Fruit fly (Drosophila melanogaster) whole organism, embryonic: ENCODE measurements around the gene vih.

Experiments used
- Bdp1 ChIP-seq: fragments of 200-800 bp; sonication (Bioruptor generic); optimal IDR thresholded peaks from 3 replicates; lab custom pipeline; 2016; ENCODE audit warnings: missing biosample characterization, missing genetic modification characterization
- CG10543 ChIP-seq: fragments of 200-800 bp; sonication (Bioruptor generic); optimal IDR thresholded peaks from 3 replicates; lab custom pipeline; 2017; ENCODE audit warnings: missing biosample characterization, mild to moderate bottlenecking, missing genetic modification characterization, moderate library complexity
- CG11504 ChIP-seq: fragments of 200-800 bp; sonication (Bioruptor generic); optimal IDR thresholded peaks from 3 replicates; lab custom pipeline; 2019; ENCODE audit warnings: missing biosample characterization, mild to moderate bottlenecking, missing genetic modification characterization, moderate library complexity
- CG12071 ChIP-seq: fragments of 200-800 bp; sonication (Bioruptor generic); optimal IDR thresholded peaks from 3 replicates; lab custom pipeline; 2018; ENCODE audit warnings: missing biosample characterization, mild to moderate bottlenecking, missing genetic modification characterization
- CG12104 ChIP-seq: fragments of 200-800 bp; sonication (Bioruptor generic); optimal IDR thresholded peaks from 3 replicates; lab custom pipeline; 2016; ENCODE audit warnings: missing biosample characterization, missing genetic modification characterization
- CG13123 ChIP-seq: fragments of 200-800 bp; sonication (Bioruptor generic); optimal IDR thresholded peaks from 2 replicates; lab custom pipeline; 2016; ENCODE audit warnings: missing biosample characterization, missing genetic modification characterization
- CG13624 ChIP-seq: fragments of 200-800 bp; sonication (Bioruptor generic); optimal IDR thresholded peaks from 2 replicates; lab custom pipeline; 2016; ENCODE audit warnings: missing biosample characterization, missing genetic modification characterization
- CG14710 ChIP-seq: fragments of 200-800 bp; sonication (Bioruptor generic); optimal IDR thresholded peaks from 3 replicates; lab custom pipeline; 2019; ENCODE audit warnings: missing biosample characterization, mild to moderate bottlenecking, missing genetic modification characterization, moderate library complexity
- CG1602 ChIP-seq: fragments of 200-800 bp; sonication (Bioruptor generic); optimal IDR thresholded peaks from 3 replicates; lab custom pipeline; 2016; ENCODE audit warnings: missing biosample characterization, missing genetic modification characterization
- CG16813 ChIP-seq: fragments of 200-800 bp; sonication (Bioruptor generic); IDR thresholded peaks from 3 replicates; pipeline ENCODE4 v1.3.6; 2022; ENCODE audit warnings: missing biosample characterization, missing genetic modification characterization; ENCODE audit not compliant: partially characterized antibody
- CG17359 ChIP-seq: fragments of 200-800 bp; sonication (Bioruptor generic); optimal IDR thresholded peaks from 3 replicates; lab custom pipeline; 2018; ENCODE audit warnings: missing biosample characterization, mild to moderate bottlenecking, missing genetic modification characterization, moderate library complexity
- CG18476 ChIP-seq: fragments of 200-800 bp; sonication (Bioruptor generic); optimal IDR thresholded peaks from 2 replicates; lab custom pipeline; 2016; ENCODE audit warnings: missing biosample characterization, mild to moderate bottlenecking, missing genetic modification characterization
- CG2712 ChIP-seq: fragments of 200-800 bp; optimal IDR thresholded peaks from 3 replicates; lab custom pipeline; 2019; ENCODE audit warnings: missing biosample characterization, mild to moderate bottlenecking, missing genetic modification characterization, moderate library complexity
- CG31441 ChIP-seq: fragments of 200-800 bp; sonication (Bioruptor generic); IDR thresholded peaks from 2 replicates; pipeline ENCODE4 v1.3.6; 2022; ENCODE audit warnings: missing biosample characterization, missing genetic modification characterization
- CG32772 ChIP-seq: fragments of 200-800 bp; sonication (Bioruptor generic); IDR thresholded peaks from 2 replicates; pipeline ENCODE4 v1.3.6; 2022; ENCODE audit warnings: missing biosample characterization, missing genetic modification characterization
- CG42726 ChIP-seq: fragments of 200-800 bp; sonication (Bioruptor generic); IDR thresholded peaks from 2 replicates; pipeline ENCODE4 v1.3.6; 2022; ENCODE audit warnings: missing biosample characterization, missing genetic modification characterization; ENCODE audit not compliant: partially characterized antibody
- CG4328 ChIP-seq: fragments of 200-800 bp; sonication (Bioruptor generic); optimal IDR thresholded peaks from 3 replicates; lab custom pipeline; 2017; ENCODE audit warnings: missing biosample characterization, missing genetic modification reagents, missing genetic modification characterization
- CG7271 ChIP-seq: fragments of 200-800 bp; sonication (Bioruptor generic); optimal IDR thresholded peaks from 2 replicates; lab custom pipeline; 2018; ENCODE audit warnings: missing biosample characterization, mild to moderate bottlenecking, missing genetic modification characterization, moderate library complexity
- CG8281 ChIP-seq: fragments of 200-800 bp; sonication (Bioruptor generic); optimal IDR thresholded peaks from 2 replicates; lab custom pipeline; 2018; ENCODE audit warnings: missing biosample characterization, mild to moderate bottlenecking, missing genetic modification characterization, moderate library complexity
- CG9609 ChIP-seq: fragments of 200-800 bp; sonication (Bioruptor generic); optimal IDR thresholded peaks from 3 replicates; lab custom pipeline; 2016; ENCODE audit warnings: missing biosample characterization, missing genetic modification characterization
- CG9727 ChIP-seq: fragments of 200-800 bp; sonication (Bioruptor generic); optimal IDR thresholded peaks from 3 replicates; lab custom pipeline; 2017; ENCODE audit warnings: missing biosample characterization, mild to moderate bottlenecking, missing genetic modification characterization
- Doc2 ChIP-seq: fragments of 200-800 bp; sonication (Bioruptor generic); IDR thresholded peaks from 2 replicates; pipeline ENCODE4 v1.3.6; 2022; ENCODE audit warnings: missing biosample characterization, missing genetic modification characterization
- E2f1 ChIP-seq: fragments of 200-800 bp; sonication (Bioruptor generic); IDR thresholded peaks from 2 replicates; pipeline ENCODE4 v1.3.6; 2022; ENCODE audit warnings: missing biosample characterization, missing genetic modification characterization
- E2f2 ChIP-seq: fragments of 200-800 bp; sonication (Bioruptor generic); IDR thresholded peaks from 2 replicates; pipeline ENCODE4 v1.3.6; 2022; ENCODE audit warnings: missing biosample characterization, missing genetic modification characterization
- Elba2 ChIP-seq: fragments of 200-800 bp; sonication (Bioruptor generic); optimal IDR thresholded peaks from 3 replicates; lab custom pipeline; 2016; ENCODE audit warnings: missing biosample characterization, missing genetic modification characterization
- Ets97D ChIP-seq: fragments of 200-800 bp; sonication (Bioruptor generic); optimal IDR thresholded peaks from 3 replicates; lab custom pipeline; 2016; ENCODE audit warnings: missing biosample characterization, missing genetic modification characterization
- GATAe ChIP-seq: fragments of 200-800 bp; sonication (Bioruptor generic); conservative IDR thresholded peaks from 2 replicates; pipeline ENCODE4 v1.3.6; 2022; ENCODE audit warnings: missing biosample characterization, missing genetic modification characterization
- HmgZ ChIP-seq: fragments of 200-800 bp; sonication (Bioruptor generic); optimal IDR thresholded peaks from 2 replicates; lab custom pipeline; 2018; ENCODE audit warnings: missing biosample characterization, mild to moderate bottlenecking, missing genetic modification characterization
- MESR4 ChIP-seq: fragments of 200-800 bp; sonication (Bioruptor generic); optimal IDR thresholded peaks from 2 replicates; lab custom pipeline; 2018; ENCODE audit warnings: missing biosample characterization, mild to moderate bottlenecking, missing genetic modification characterization, moderate library complexity
- Mad ChIP-seq: fragments of 200-800 bp; sonication (Bioruptor generic); optimal IDR thresholded peaks from 2 replicates; lab custom pipeline; 2016; ENCODE audit warnings: missing biosample characterization, missing genetic modification characterization
- Nf-YA ChIP-seq: fragments of 200-800 bp; sonication (Bioruptor generic); IDR thresholded peaks from 2 replicates; pipeline ENCODE4 v1.3.6; 2022; ENCODE audit warnings: missing biosample characterization, missing genetic modification characterization
- Nf-YB ChIP-seq: fragments of 200-800 bp; sonication (Bioruptor generic); optimal IDR thresholded peaks from 3 replicates; lab custom pipeline; 2019; ENCODE audit warnings: missing biosample characterization, mild to moderate bottlenecking, missing genetic modification characterization, moderate library complexity
- Six4 ChIP-seq: fragments of 200-800 bp; sonication (Bioruptor generic); optimal IDR thresholded peaks from 2 replicates; lab custom pipeline; 2016; ENCODE audit warnings: missing biosample characterization, missing genetic modification characterization
- Sry-δ ChIP-seq: fragments of 200-800 bp; sonication (Bioruptor generic); optimal IDR thresholded peaks from 2 replicates; lab custom pipeline; 2016; ENCODE audit warnings: missing biosample characterization, missing genetic modification characterization
- Trl ChIP-seq, 3 experiments: fragments of >200 bp in 2 of 3; fragments of 200-800 bp in 1 of 3; sonication (Bioruptor generic) in 1 of 3; optimal IDR thresholded peaks; 2 replicates in 1 of 3; 3 replicates in 2 of 3; lab custom pipeline; 2016 to 2017; ENCODE audit warnings: missing biosample characterization in 1 of 3, missing genetic modification characterization in 1 of 3
- ap ChIP-seq: fragments of 200-800 bp; sonication (Bioruptor generic); IDR thresholded peaks from 2 replicates; pipeline ENCODE4 v1.3.6; 2022; ENCODE audit warnings: missing biosample characterization, missing genetic modification characterization
- danr ChIP-seq: fragments of 200-800 bp; sonication (Bioruptor generic); IDR thresholded peaks from 2 replicates; pipeline ENCODE4 v1.3.6; 2022; ENCODE audit warnings: missing biosample characterization, missing genetic modification characterization
- disco-r ChIP-seq: fragments of 200-800 bp; sonication (Bioruptor generic); optimal IDR thresholded peaks from 2 replicates; lab custom pipeline; 2016; ENCODE audit warnings: missing biosample characterization, missing genetic modification characterization
- esg ChIP-seq: fragments of 200-800 bp; sonication (Bioruptor generic); conservative IDR thresholded peaks from 2 replicates; pipeline ENCODE4 v1.3.6; 2022; ENCODE audit warnings: missing biosample characterization, missing genetic modification characterization
- fru ChIP-seq: fragments of >200 bp; optimal IDR thresholded peaks from 2 replicates; lab custom pipeline; 2017
- hb ChIP-seq: fragments of 200-800 bp; sonication (Bioruptor generic); IDR thresholded peaks from 3 replicates; pipeline ENCODE4 v1.3.6; 2022; ENCODE audit warnings: missing biosample characterization, missing genetic modification characterization; ENCODE audit not compliant: partially characterized antibody
- insv ChIP-seq, 2 experiments: fragments of 200-800 bp; sonication (Bioruptor generic); optimal IDR thresholded peaks; 3 replicates each; lab custom pipeline; 2016 to 2018; ENCODE audit warnings: missing biosample characterization in 2 of 2, missing genetic modification characterization in 2 of 2
- onecut ChIP-seq: fragments of 200-800 bp; sonication (Bioruptor generic); IDR thresholded peaks from 2 replicates; pipeline ENCODE4 v1.3.6; 2022; ENCODE audit warnings: missing biosample characterization, missing genetic modification characterization
- peb ChIP-seq: fragments of 200-800 bp; sonication (Bioruptor generic); IDR thresholded peaks from 2 replicates; pipeline ENCODE4 v1.3.6; 2022; ENCODE audit warnings: missing biosample characterization, missing genetic modification characterization
- row ChIP-seq: fragments of 200-800 bp; sonication (Bioruptor generic); IDR thresholded peaks from 3 replicates; pipeline ENCODE4 v1.3.6; 2022; ENCODE audit warnings: missing biosample characterization, missing genetic modification characterization
- shn ChIP-seq: fragments of 200-800 bp; sonication (Bioruptor generic); optimal IDR thresholded peaks from 3 replicates; lab custom pipeline; 2016; ENCODE audit warnings: missing biosample characterization, missing genetic modification characterization
- tap ChIP-seq: fragments of 200-800 bp; optimal IDR thresholded peaks from 3 replicates; lab custom pipeline; 2019; ENCODE audit warnings: missing biosample characterization, mild to moderate bottlenecking, missing genetic modification characterization, moderate library complexity
- tin ChIP-seq: fragments of 200-800 bp; sonication (Bioruptor generic); optimal IDR thresholded peaks from 3 replicates; lab custom pipeline; 2016; ENCODE audit warnings: missing biosample characterization, missing genetic modification characterization
- zen ChIP-seq: fragments of 200-800 bp; sonication (Bioruptor generic); optimal IDR thresholded peaks from 3 replicates; lab custom pipeline; 2018; ENCODE audit warnings: missing biosample characterization, mild to moderate bottlenecking, missing genetic modification characterization, moderate library complexity
- zen2 ChIP-seq: fragments of 200-800 bp; sonication (Bioruptor generic); IDR thresholded peaks from 3 replicates; pipeline ENCODE4 v1.3.6; 2022; ENCODE audit warnings: missing biosample characterization, missing genetic modification characterization; ENCODE audit not compliant: partially characterized antibody

Gene vih

DNA sequence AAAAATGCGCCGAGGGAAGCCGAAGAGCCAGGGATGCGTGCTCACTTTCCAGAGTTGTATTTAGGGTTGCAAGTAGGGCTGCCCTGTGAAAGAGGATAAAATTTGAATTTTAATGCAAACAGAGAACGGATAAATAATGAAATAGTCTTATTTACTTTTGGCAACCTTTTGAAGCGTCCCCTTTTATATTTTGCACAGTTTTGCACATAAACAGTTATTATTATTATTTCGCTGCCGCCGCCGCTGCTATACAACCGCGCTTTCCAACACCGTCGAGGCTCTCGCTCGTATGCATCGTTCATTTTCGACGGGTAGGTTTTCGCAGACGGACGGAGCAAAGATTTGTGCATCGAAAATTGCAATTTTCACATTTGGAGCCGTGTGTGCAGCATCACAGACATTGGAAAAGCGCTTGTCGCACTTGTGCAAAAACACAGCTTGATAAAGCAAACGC, 10.7 kb downstream of the vih start, which contains the start of the genes sti and tral (continued):
- TF ChIP-seq Nf-YB (GFP tag; lab: Kevin White, UChicago) (peak; percentile 58), row (peak; percentile 88), CG17359 (tag; lab: Kevin White, UChicago) (peak; percentile 86), CG12104 (peak; percentile 80), tin (GFP tag; lab: Kevin White, UChicago) (peak; percentile 95), CG42726 (GFP tag; lab: Robert Waterston, UW) (no peak; the same call in 1 of the 2 replicates), Doc2 (GFP tag; lab: Robert Waterston, UW) (no peak; the same call in 1 of the 2 replicates), insv (GFP tag; optimal IDR thresholded peaks at IDR 0.05; lab: Kevin White, UChicago) (peak in 1 of 2 experiments; percentile 74), CG31441 (GFP tag; lab: Robert Waterston, UW) (peak; percentile 83; the same call in 1 of the 2 replicates), onecut (GFP tag; lab: Robert Waterston, UW) (peak; percentile 46), zen2 (GFP tag; lab: Robert Waterston, UW) (no peak), MESR4 (peak; percentile 86), Nf-YA (peak; percentile 57; the same call in 1 of the 2 replicates), zen (tag; lab: Kevin White, UChicago) (peak; percentile 82), Trl (optimal IDR thresholded peaks at IDR 0.05; lab: Kevin White, UChicago) (peak in 1 of 2 experiments; percentile 12), Trl (GFP tag; optimal IDR thresholded peaks at IDR 0.05; lab: Kevin White, UChicago) (peak; percentile 96), GATAe (GFP tag; lab: Robert Waterston, UW) (no peak; the same call in 1 of the 2 replicates), CG4328 (GFP tag; lab: Kevin White, UChicago) (peak; percentile 91), Ets97D (GFP tag; lab: Kevin White, UChicago) (peak; percentile 97), HmgZ (peak; percentile 95), tap (no peak), CG12071 (GFP tag; lab: Kevin White, UChicago) (peak; percentile 35), esg (peak; percentile 73), peb (peak; percentile 53; the same call in 1 of the 2 replicates), CG2712 (tag; lab: Kevin White, UChicago) (peak; percentile 84), E2f2 (GFP tag; lab: Robert Waterston, UW) (peak; percentile 99), CG14710 (tag; lab: Kevin White, UChicago) (peak; percentile 93), hb (GFP tag; lab: Robert Waterston, UW) (no peak), fru (lab: Kevin White, UChicago) (peak; percentile 38), CG8281 (peak; percentile 48), CG13624 (GFP tag; lab: Kevin White, UChicago) (peak; percentile 96), danr (GFP tag; lab: Robert Waterston, UW) (peak; percentile 66; the same call in 1 of the 2 replicates), CG13123 (GFP tag; lab: Kevin White, UChicago) (peak; percentile 88), Mad (GFP tag; lab: Kevin White, UChicago) (peak; percentile 93), Six4 (GFP tag; lab: Kevin White, UChicago) (peak; percentile 70), CG7271 (peak; percentile 45), CG9727 (peak; percentile 88), ap (GFP tag; lab: Robert Waterston, UW) (peak; percentile 67), CG9609 (peak; percentile 94), CG10543 (GFP tag; lab: Kevin White, UChicago) (peak; percentile 96), Elba2 (GFP tag; lab: Kevin White, UChicago) (peak; percentile 65), shn (GFP tag; lab: Kevin White, UChicago) (peak; percentile 92), CG16813 (peak; percentile 41; the same call in 1 of the 3 replicates), CG11504 (tag; lab: Kevin White, UChicago) (no peak), CG32772 (GFP tag; lab: Robert Waterston, UW) (peak; percentile 79), Sry-δ (GFP tag; lab: Kevin White, UChicago) (peak; percentile 79), CG1602 (peak; percentile 88), disco-r (GFP tag; lab: Kevin White, UChicago) (peak; percentile 85), Bdp1 (GFP tag; lab: Kevin White, UChicago) (peak; percentile 84), CG18476 (GFP tag; lab: Kevin White, UChicago) (peak; percentile 88), E2f1 (GFP tag; lab: Robert Waterston, UW) (peak; percentile 74)
